Worm (Caenorhabditis elegans) whole organism, mixed stage, embryonic: ENCODE results near the gene W09C2.7.

Source experiments
- blmp-1 ChIP-seq: fragments of 150-350 bp; optimal IDR thresholded peaks from 2 replicates; lab custom pipeline; 2014; ENCODE audit warnings: missing biosample characterization, missing genetic modification characterization
- ces-1 ChIP-seq: fragments of 150-350 bp; optimal IDR thresholded peaks from 2 replicates; lab custom pipeline; 2014; ENCODE audit warnings: missing biosample characterization, missing genetic modification reagents, missing genetic modification characterization
- elt-3 ChIP-seq: fragments of 150-350 bp; optimal IDR thresholded peaks from 2 replicates; lab custom pipeline; 2014; ENCODE audit warnings: missing biosample characterization, missing genetic modification characterization
- lsy-2 ChIP-seq: fragments of 150-350 bp; optimal IDR thresholded peaks from 2 replicates; lab custom pipeline; 2014; ENCODE audit warnings: missing biosample characterization, missing genetic modification characterization
- nhr-76 ChIP-seq: sonication (generic microtip); optimal IDR thresholded peaks from 2 replicates; lab custom pipeline; 2017; ENCODE audit warnings: missing biosample characterization, missing genetic modification characterization
- snpc-4 ChIP-seq: fragments of 150-350 bp; optimal IDR thresholded peaks from 2 replicates; lab custom pipeline; 2014; ENCODE audit warnings: missing biosample characterization, missing genetic modification characterization
- ztf-11 ChIP-seq: fragments of 150-350 bp; optimal IDR thresholded peaks from 2 replicates; lab custom pipeline; 2014; ENCODE audit warnings: missing biosample characterization, missing genetic modification characterization

DNA sequence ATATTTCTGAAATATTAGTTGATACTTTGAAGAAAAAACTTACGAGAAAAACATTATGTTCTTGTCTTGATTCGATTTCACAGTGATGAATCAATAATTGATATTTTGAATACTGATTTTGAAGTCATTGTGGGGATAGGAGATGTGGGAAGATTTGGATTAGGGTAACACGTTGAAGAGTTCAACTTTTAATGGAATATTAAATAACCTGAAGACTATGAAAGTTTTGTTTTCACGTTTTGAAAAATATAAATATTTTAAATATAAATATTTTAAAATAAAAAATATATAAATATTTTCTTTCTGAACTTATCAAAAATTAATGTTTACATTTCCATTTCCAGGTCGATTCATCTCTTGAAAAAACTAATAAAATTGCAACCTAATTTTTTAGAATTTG, 29.8 kb downstream of the W09C2.7 start, which contains the start of gene pei-1:
- TF ChIP-seq blmp-1 (tag; lab: Kevin White, UChicago) (no peak), ztf-11 (tag; lab: Kevin White, UChicago) (no peak), nhr-76 (tag; lab: Kevin White, UChicago) (no peak), snpc-4 (no peak), ces-1 (GFP tag; lab: Kevin White, UChicago) (no peak), lsy-2 (tag; lab: Kevin White, UChicago) (no peak), elt-3 (tag; lab: Kevin White, UChicago) (no peak)
